Fruit fly (Drosophila melanogaster): Measurements from ENCODE around the gene mtSSB.

mtSSB gene

dm6 chr3R:16235941-16236712 is 31.1 kb upstream of the mtSSB start (continued):
- TF ChIP-seq Hr78 (GFP tag; optimal IDR thresholded peaks at IDR 0.05): peak in 1 of 2 experiments; percentile 94
- TF ChIP-seq lola (GFP tag; optimal IDR thresholded peaks at IDR 0.05): peak in 1 of 3 experiments; percentile 98
- TF ChIP-seq CG8388 (GFP tag; optimal IDR thresholded peaks at IDR 0.05): peak; percentile 93
- TF ChIP-seq aop (GFP tag; IDR thresholded peaks at IDR 0.05): no peak
- TF ChIP-seq bigmax (GFP tag; optimal IDR thresholded peaks at IDR 0.05): peak; percentile 99
- peak; percentile 87 for TF ChIP-seq D19B (GFP tag; optimal IDR thresholded peaks at IDR 0.05)
- TF ChIP-seq Abd-B (GFP tag; optimal IDR thresholded peaks at IDR 0.05): peak; percentile 87
- peak; percentile 63 for TF ChIP-seq nom (GFP tag; optimal IDR thresholded peaks at IDR 0.05)
- TF ChIP-seq z (GFP tag; IDR thresholded peaks at IDR 0.05): no peak
- TF ChIP-seq stwl (tag; optimal IDR thresholded peaks at IDR 0.05): peak; percentile 0
- peak; percentile 75 for TF ChIP-seq fu2 (GFP tag; optimal IDR thresholded peaks at IDR 0.05)
- no peak for TF ChIP-seq so (GFP tag; IDR thresholded peaks at IDR 0.05)
- TF ChIP-seq dm (GFP tag; optimal IDR thresholded peaks at IDR 0.05): peak; percentile 87
- TF ChIP-seq sd (tag; optimal IDR thresholded peaks at IDR 0.05): peak; percentile 90
- no peak for TF ChIP-seq Atf6 (GFP tag; IDR thresholded peaks at IDR 0.05)
- peak; percentile 95 for TF ChIP-seq CG10979 (tag; optimal IDR thresholded peaks at IDR 0.05)
- TF ChIP-seq D (optimal IDR thresholded peaks at IDR 0.05): no peak
- peak; percentile 96 for TF ChIP-seq D (GFP tag; optimal IDR thresholded peaks at IDR 0.05)
- TF ChIP-seq Dip3 (GFP tag; optimal IDR thresholded peaks at IDR 0.05): peak; percentile 54
- peak; percentile 68 for TF ChIP-seq CG2120 (GFP tag; optimal IDR thresholded peaks at IDR 0.05)
- TF ChIP-seq CG13424 (tag; optimal IDR thresholded peaks at IDR 0.05): peak; percentile 96
- TF ChIP-seq CG18599 (GFP tag; optimal IDR thresholded peaks at IDR 0.05): peak; percentile 93
- peak; percentile 78 for TF ChIP-seq CG15011 (GFP tag; optimal IDR thresholded peaks at IDR 0.05)
- peak; percentile 90 for TF ChIP-seq kni (GFP tag; optimal IDR thresholded peaks at IDR 0.05)
- peak; percentile 94 for TF ChIP-seq CG4328 (GFP tag; optimal IDR thresholded peaks at IDR 0.05)
- TF ChIP-seq CG8089 (GFP tag; optimal IDR thresholded peaks at IDR 0.05): peak; percentile 38
- TF ChIP-seq CG7556 (GFP tag; optimal IDR thresholded peaks at IDR 0.05): peak; percentile 99
- TF ChIP-seq schlank (tag; optimal IDR thresholded peaks at IDR 0.05): peak; percentile 10
- peak; percentile 95 for TF ChIP-seq CG7839 (tag; optimal IDR thresholded peaks at IDR 0.05)
- TF ChIP-seq dan (GFP tag; IDR thresholded peaks at IDR 0.05): no peak
- peak; percentile 93 for TF ChIP-seq CG6854 (GFP tag; optimal IDR thresholded peaks at IDR 0.05)
- peak; percentile 87 for TF ChIP-seq Vsx1 (GFP tag; optimal IDR thresholded peaks at IDR 0.05)
- peak; percentile 99 for TF ChIP-seq CG12769 (tag; optimal IDR thresholded peaks at IDR 0.05)
- no peak for TF ChIP-seq CG14667 (GFP tag; IDR thresholded peaks at IDR 0.05)
- peak; percentile 40 for TF ChIP-seq ab (GFP tag; optimal IDR thresholded peaks at IDR 0.05)
- TF ChIP-seq tio (GFP tag; optimal IDR thresholded peaks at IDR 0.05): peak; percentile 83
- peak; percentile 94 for TF ChIP-seq CG30431 (GFP tag; optimal IDR thresholded peaks at IDR 0.05)
- TF ChIP-seq CG3407 (GFP tag; optimal IDR thresholded peaks at IDR 0.05): peak; percentile 73
- TF ChIP-seq CG4617 (GFP tag; optimal IDR thresholded peaks at IDR 0.05; ENCODE audit: borderline replicate concordance): peak; percentile 39
- TF ChIP-seq CG12071 (GFP tag; optimal IDR thresholded peaks at IDR 0.05): peak; percentile 18
- TF ChIP-seq lbe (GFP tag; optimal IDR thresholded peaks at IDR 0.05): peak; percentile 19
- no peak for TF ChIP-seq knrl (GFP tag; IDR thresholded peaks at IDR 0.05; ENCODE audit: partially characterized antibody)
- peak; percentile 81 for TF ChIP-seq pfk (GFP tag; optimal IDR thresholded peaks at IDR 0.05)
- peak; percentile 92 for TF ChIP-seq Sox102F (GFP tag; optimal IDR thresholded peaks at IDR 0.05)
- peak; percentile 98 for TF ChIP-seq CoRest (tag; optimal IDR thresholded peaks at IDR 0.05)
- TF ChIP-seq CG10209 (GFP tag; optimal IDR thresholded peaks at IDR 0.05): peak; percentile 77
- peak; percentile 93 for TF ChIP-seq CG10147 (GFP tag; optimal IDR thresholded peaks at IDR 0.05)

Data from whole organism, embryonic.